Worm (Caenorhabditis elegans) whole organism, L1 larva: Measurements from ENCODE around the gene chil-1.
A peak's percentile ranks its signal among the peaks of the same experiment; 100 is the strongest.

ENCODE experiments used
- C34B4.2 ChIP-seq: sonication (generic microtip); optimal IDR thresholded peaks from 2 replicates; lab custom pipeline; 2017; ENCODE audit warnings: mild to moderate bottlenecking, missing genetic modification characterization, missing compliant biosample characterization
- F16B12.6 ChIP-seq: fragments of 150-350 bp; optimal IDR thresholded peaks from 2 replicates; lab custom pipeline; 2014; ENCODE audit warnings: missing biosample characterization, missing genetic modification characterization
- Y116A8C.19 ChIP-seq: sonication (generic microtip); optimal IDR thresholded peaks from 2 replicates; lab custom pipeline; 2016; ENCODE audit warnings: missing compliant biosample characterization, missing genetic modification characterization, borderline replicate concordance
- aly-2 ChIP-seq: fragments of 150-350 bp; optimal IDR thresholded peaks from 2 replicates; lab custom pipeline; 2014; ENCODE audit warnings: missing biosample characterization, missing genetic modification characterization
- blmp-1 ChIP-seq: fragments of 150-350 bp; optimal IDR thresholded peaks from 2 replicates; lab custom pipeline; 2014; ENCODE audit warnings: missing biosample characterization, missing genetic modification characterization
- ceh-63 ChIP-seq: fragments of 200-800 bp; sonication (Bioruptor generic); optimal IDR thresholded peaks from 2 replicates; lab custom pipeline; 2018; ENCODE audit warnings: mild to moderate bottlenecking, missing genetic modification characterization, missing compliant biosample characterization
- ceh-8 ChIP-seq: fragments of 200-800 bp; sonication (Bioruptor generic); optimal IDR thresholded peaks from 2 replicates; lab custom pipeline; 2018; ENCODE audit warnings: mild to moderate bottlenecking, missing genetic modification characterization, moderate library complexity, missing compliant biosample characterization
- ces-1 ChIP-seq: fragments of 150-350 bp; optimal IDR thresholded peaks from 2 replicates; lab custom pipeline; 2014; ENCODE audit warnings: missing biosample characterization, missing genetic modification reagents, missing genetic modification characterization
- dsc-1 ChIP-seq: sonication (generic microtip); optimal IDR thresholded peaks from 2 replicates; lab custom pipeline; 2016; ENCODE audit warnings: mild to moderate bottlenecking, missing genetic modification characterization, missing compliant biosample characterization
- efl-3 ChIP-seq: fragments of 200-800 bp; sonication (Bioruptor generic); optimal IDR thresholded peaks from 2 replicates; lab custom pipeline; 2018; ENCODE audit warnings: mild to moderate bottlenecking, missing genetic modification characterization, missing compliant biosample characterization
- egl-13 ChIP-seq: sonication (generic microtip); optimal IDR thresholded peaks from 2 replicates; lab custom pipeline; 2016; ENCODE audit warnings: missing genotype, missing genetic modification reagents, missing genetic modification characterization, missing compliant biosample characterization
- fkh-10 ChIP-seq: sonication (generic microtip); optimal IDR thresholded peaks from 2 replicates; lab custom pipeline; 2017; ENCODE audit warnings: missing biosample characterization, missing genetic modification reagents, missing genetic modification characterization
- fkh-8 ChIP-seq: sonication (generic microtip); optimal IDR thresholded peaks from 2 replicates; lab custom pipeline; 2016; ENCODE audit warnings: mild to moderate bottlenecking, missing genetic modification characterization, missing compliant biosample characterization
- fos-1 ChIP-seq: fragments of 150-350 bp; optimal IDR thresholded peaks from 2 replicates; lab custom pipeline; 2014; ENCODE audit warnings: missing biosample characterization, missing genetic modification characterization
- hlh-17 ChIP-seq: fragments of 200-800 bp; sonication (Bioruptor generic); optimal IDR thresholded peaks from 2 replicates; lab custom pipeline; 2018; ENCODE audit warnings: missing genetic modification characterization, mild to moderate bottlenecking, missing compliant biosample characterization, moderate library complexity, borderline replicate concordance
- hlh-4 ChIP-seq: sonication (generic microtip); optimal IDR thresholded peaks from 2 replicates; lab custom pipeline; 2016; ENCODE audit warnings: mild to moderate bottlenecking, missing genetic modification characterization, missing compliant biosample characterization
- jun-1 ChIP-seq: fragments of 150-350 bp; optimal IDR thresholded peaks from 2 replicates; lab custom pipeline; 2014; ENCODE audit warnings: missing biosample characterization, missing genetic modification reagents, missing genetic modification characterization
- lin-15B ChIP-seq: fragments of 150-350 bp; sonication (generic microtip); optimal IDR thresholded peaks from 3 replicates; lab custom pipeline; 2014; ENCODE audit warnings: missing biosample characterization, missing genetic modification characterization
- lir-3 ChIP-seq: sonication (generic microtip); optimal IDR thresholded peaks from 2 replicates; lab custom pipeline; 2016; ENCODE audit warnings: mild to moderate bottlenecking, missing genetic modification characterization, moderate library complexity, missing compliant biosample characterization; ENCODE audit not compliant: poor library complexity
- mep-1 ChIP-seq: fragments of 150-350 bp; optimal IDR thresholded peaks from 2 replicates; lab custom pipeline; 2014; ENCODE audit warnings: missing biosample characterization, missing genetic modification characterization
- nhr-20 ChIP-seq: sonication (generic microtip); optimal IDR thresholded peaks from 2 replicates; lab custom pipeline; 2016; ENCODE audit warnings: mild to moderate bottlenecking, missing genetic modification characterization, missing compliant biosample characterization
- nhr-237 ChIP-seq: fragments of 150-350 bp; optimal IDR thresholded peaks from 2 replicates; lab custom pipeline; 2014; ENCODE audit warnings: missing biosample characterization, missing genetic modification characterization
- nhr-77 ChIP-seq: fragments of 150-350 bp; optimal IDR thresholded peaks from 2 replicates; lab custom pipeline; 2014; ENCODE audit warnings: missing biosample characterization, missing genetic modification characterization
- nhr-84 ChIP-seq: sonication (generic microtip); optimal IDR thresholded peaks from 2 replicates; lab custom pipeline; 2017; ENCODE audit warnings: missing biosample characterization, missing genetic modification characterization
- pax-3 ChIP-seq: fragments of 200-800 bp; sonication (Bioruptor generic); optimal IDR thresholded peaks from 2 replicates; lab custom pipeline; 2018; ENCODE audit warnings: mild to moderate bottlenecking, missing genetic modification characterization, moderate library complexity, missing compliant biosample characterization
- pqm-1 ChIP-seq: sonication (generic microtip); optimal IDR thresholded peaks from 3 replicates; lab custom pipeline; 2017; ENCODE audit warnings: missing biosample characterization, missing genetic modification characterization
- snpc-4 ChIP-seq: fragments of 150-350 bp; optimal IDR thresholded peaks from 2 replicates; lab custom pipeline; 2014; ENCODE audit warnings: missing biosample characterization, missing genetic modification characterization
- sox-4 ChIP-seq: sonication (generic microtip); optimal IDR thresholded peaks from 2 replicates; lab custom pipeline; 2016; ENCODE audit warnings: missing genetic modification characterization, missing compliant biosample characterization
- swsn-7 ChIP-seq: sonication (generic microtip); optimal IDR thresholded peaks from 2 replicates; lab custom pipeline; 2016; ENCODE audit warnings: missing genetic modification characterization, missing compliant biosample characterization
- unc-130 ChIP-seq: fragments of 150-350 bp; optimal IDR thresholded peaks from 2 replicates; lab custom pipeline; 2017; ENCODE audit warnings: missing biosample characterization, missing genetic modification characterization, inconsistent platforms
- unc-30 ChIP-seq: sonication (generic microtip); optimal IDR thresholded peaks from 2 replicates; lab custom pipeline; 2017; ENCODE audit warnings: missing biosample characterization, missing genetic modification characterization
- unc-62 ChIP-seq: fragments of 150-350 bp; optimal IDR thresholded peaks from 2 replicates; lab custom pipeline; 2014; ENCODE audit warnings: missing biosample characterization, missing genetic modification reagents, missing genetic modification characterization
- unc-86 ChIP-seq: sonication (generic microtip); optimal IDR thresholded peaks from 2 replicates; lab custom pipeline; 2016; ENCODE audit warnings: missing genetic modification characterization, missing compliant biosample characterization
- unc-98 ChIP-seq: fragments of 200-800 bp; sonication (Bioruptor generic); IDR thresholded peaks from 2 replicates; pipeline ENCODE4 v1.3.6; 2022; ENCODE audit warnings: missing genetic modification characterization, missing compliant biosample characterization
- xbp-1 ChIP-seq: sonication (generic microtip); optimal IDR thresholded peaks from 2 replicates; lab custom pipeline; 2016; ENCODE audit warnings: missing genetic modification characterization, missing compliant biosample characterization
- zag-1 ChIP-seq: fragments of 150-350 bp; optimal IDR thresholded peaks from 2 replicates; lab custom pipeline; 2014; ENCODE audit warnings: missing biosample characterization, missing genetic modification characterization
- zip-4 ChIP-seq: fragments of 200-800 bp; sonication (Bioruptor generic); optimal IDR thresholded peaks from 2 replicates; lab custom pipeline; 2018; ENCODE audit warnings: mild to moderate bottlenecking, missing genetic modification characterization, moderate library complexity, missing compliant biosample characterization
- ztf-11 ChIP-seq, 2 experiments: sonication (generic microtip); optimal IDR thresholded peaks; 2 replicates each; lab custom pipeline; 2016 to 2017; ENCODE audit warnings: missing genetic modification characterization in 2 of 2, missing biosample characterization in 1 of 2, missing compliant biosample characterization in 1 of 2

Gene chil-1

ce11 chrII:9841985-9842505 is 24.2 kb downstream of the chil-1 start, which contains the start of gene rnh-1.2:
Gene rnh-1.2, minus strand, starts transcription at chrII:9842035.
- TF ChIP-seq zip-4 (GFP tag; lab: Kevin White, UChicago) (no peak), sox-4 (tag; lab: Kevin White, UChicago) (no peak), nhr-20 (tag; lab: Kevin White, UChicago) (no peak), ceh-63 (GFP tag; lab: Kevin White, UChicago) (no peak), C34B4.2 (tag; lab: Kevin White, UChicago) (no peak), pqm-1 (tag; lab: Kevin White, UChicago) (no peak), hlh-17 (GFP tag; lab: Kevin White, UChicago) (no peak), fkh-10 (GFP tag; lab: Kevin White, UChicago) (no peak), nhr-84 (tag; lab: Kevin White, UChicago) (no peak), efl-3 (GFP tag; lab: Kevin White, UChicago) (no peak), hlh-4 (tag; lab: Kevin White, UChicago) (no peak), unc-98 (GFP tag; lab: Robert Waterston, UW) (no peak), nhr-237 (tag; lab: Kevin White, UChicago) (no peak), snpc-4 (tag; lab: Kevin White, UChicago) (no peak), aly-2 (tag; lab: Kevin White, UChicago) (no peak)

ce11 chrII:9840313-9840712 is 26.0 kb downstream of the chil-1 start, which contains the start of gene ZK938.11:
Gene ZK938.11, minus strand, starts transcription at chrII:9840413.
- no peak for TF ChIP-seq zip-4 (GFP tag; lab: Kevin White, UChicago)
- TF ChIP-seq unc-130 (tag; lab: Kevin White, UChicago) = no peak
- no peak for TF ChIP-seq fos-1 (tag; lab: Kevin White, UChicago)
- TF ChIP-seq unc-86 (tag; lab: Kevin White, UChicago) = no peak
- TF ChIP-seq F16B12.6 (tag; lab: Kevin White, UChicago) = no peak
- no peak for TF ChIP-seq Y116A8C.19 (tag; lab: Kevin White, UChicago)
- no peak for TF ChIP-seq fkh-8
- no peak for TF ChIP-seq zag-1
- TF ChIP-seq nhr-77 (tag; lab: Kevin White, UChicago) = no peak
- no peak for TF ChIP-seq unc-62
- TF ChIP-seq jun-1 (tag; lab: Kevin White, UChicago) = no peak
- TF ChIP-seq lir-3 = no peak
- no peak for TF ChIP-seq ces-1 (GFP tag; lab: Kevin White, UChicago)
- no peak for TF ChIP-seq blmp-1 (tag; lab: Kevin White, UChicago)
- TF ChIP-seq unc-30 (tag; lab: Kevin White, UChicago) = no peak
- TF ChIP-seq nhr-237 (tag; lab: Kevin White, UChicago) = no peak
- TF ChIP-seq xbp-1 (tag; lab: Kevin White, UChicago) = no peak
- TF ChIP-seq unc-98 (GFP tag; lab: Robert Waterston, UW) = no peak
- no peak for TF ChIP-seq lin-15B

- TF ChIP-seq swsn-7 (tag; lab: Kevin White, UChicago) (peak; percentile 1), hlh-4 (tag; lab: Kevin White, UChicago) (no peak), ceh-8 (GFP tag; lab: Kevin White, UChicago) (peak; percentile 87), nhr-20 (tag; lab: Kevin White, UChicago) (no peak), dsc-1 (no peak), mep-1 (tag; lab: Kevin White, UChicago) (no peak), ztf-11 (tag; optimal IDR thresholded peaks at IDR 0.05; lab: Kevin White, UChicago) (no peak), fkh-8 (peak; percentile 88), egl-13 (tag; lab: Kevin White, UChicago) (peak; percentile 4), pax-3 (tag; lab: Kevin White, UChicago) (peak; percentile 47)
Observed at ce11 chrII:9838260-9838935, 27.9 kb downstream of the chil-1 start, which contains the start of gene arrd-4. Gene arrd-4, minus strand, starts transcription at chrII:9838310.
